Fruit fly (Drosophila melanogaster) whole organism, embryonic: ENCODE measurements around the gene CG7551.

Source experiments
- Abd-B ChIP-seq: fragments of 200-800 bp; sonication (Bioruptor generic); optimal IDR thresholded peaks from 2 replicates; lab custom pipeline; 2018; ENCODE audit warnings: missing biosample characterization, mild to moderate bottlenecking, missing genetic modification characterization, moderate library complexity
- CG10654 ChIP-seq: fragments of 200-800 bp; sonication (Bioruptor generic); optimal IDR thresholded peaks from 2 replicates; lab custom pipeline; 2016; ENCODE audit warnings: missing biosample characterization, missing genetic modification characterization
- CG10979 ChIP-seq: fragments of 200-800 bp; sonication (Bioruptor generic); optimal IDR thresholded peaks from 2 replicates; lab custom pipeline; 2018; ENCODE audit warnings: missing biosample characterization, mild to moderate bottlenecking, missing genetic modification characterization, moderate library complexity
- CG11504 ChIP-seq: fragments of 200-800 bp; sonication (Bioruptor generic); optimal IDR thresholded peaks from 3 replicates; lab custom pipeline; 2019; ENCODE audit warnings: missing biosample characterization, mild to moderate bottlenecking, missing genetic modification characterization, moderate library complexity
- CG12219 ChIP-seq: fragments of 200-800 bp; sonication (Bioruptor generic); optimal IDR thresholded peaks from 3 replicates; lab custom pipeline; 2018; ENCODE audit warnings: missing biosample characterization, mild to moderate bottlenecking, missing genetic modification characterization
- CG12299 ChIP-seq: fragments of 200-800 bp; sonication (Bioruptor generic); optimal IDR thresholded peaks from 2 replicates; lab custom pipeline; 2018; ENCODE audit warnings: missing biosample characterization, mild to moderate bottlenecking, missing genetic modification characterization
- CG12391 ChIP-seq: fragments of 200-800 bp; sonication (Bioruptor generic); optimal IDR thresholded peaks from 3 replicates; lab custom pipeline; 2018; ENCODE audit warnings: missing biosample characterization, mild to moderate bottlenecking, missing genetic modification characterization, moderate library complexity
- CG12659 ChIP-seq: fragments of 200-800 bp; sonication (Bioruptor generic); optimal IDR thresholded peaks from 3 replicates; lab custom pipeline; 2017; ENCODE audit warnings: mild to moderate bottlenecking, missing biosample characterization, missing genetic modification reagents, missing genetic modification characterization
- CG13296 ChIP-seq: fragments of 200-800 bp; sonication (Bioruptor generic); optimal IDR thresholded peaks from 3 replicates; lab custom pipeline; 2018; ENCODE audit warnings: missing biosample characterization, mild to moderate bottlenecking, missing genetic modification characterization
- CG13424 ChIP-seq: fragments of 200-800 bp; sonication (Bioruptor generic); optimal IDR thresholded peaks from 2 replicates; lab custom pipeline; 2019; ENCODE audit warnings: missing biosample characterization, mild to moderate bottlenecking, missing genetic modification characterization, moderate library complexity
- CG14710 ChIP-seq: fragments of 200-800 bp; sonication (Bioruptor generic); optimal IDR thresholded peaks from 3 replicates; lab custom pipeline; 2019; ENCODE audit warnings: missing biosample characterization, mild to moderate bottlenecking, missing genetic modification characterization, moderate library complexity
- CG15011 ChIP-seq: fragments of 200-800 bp; sonication (Bioruptor generic); optimal IDR thresholded peaks from 3 replicates; lab custom pipeline; 2018; ENCODE audit warnings: missing biosample characterization, mild to moderate bottlenecking, missing genetic modification characterization
- CG1647 ChIP-seq: fragments of 200-800 bp; sonication (Bioruptor generic); optimal IDR thresholded peaks from 3 replicates; lab custom pipeline; 2016; ENCODE audit warnings: missing biosample characterization, missing genetic modification characterization
- CG17829 ChIP-seq: fragments of 200-800 bp; optimal IDR thresholded peaks from 2 replicates; lab custom pipeline; 2019; ENCODE audit warnings: missing biosample characterization, mild to moderate bottlenecking, missing genetic modification characterization, moderate library complexity
- CG1832 ChIP-seq: fragments of 200-800 bp; sonication (Bioruptor generic); optimal IDR thresholded peaks from 2 replicates; lab custom pipeline; 2017; ENCODE audit warnings: missing biosample characterization, mild to moderate bottlenecking, missing genetic modification characterization, inconsistent platforms
- CG18476 ChIP-seq: fragments of 200-800 bp; sonication (Bioruptor generic); optimal IDR thresholded peaks from 2 replicates; lab custom pipeline; 2016; ENCODE audit warnings: missing biosample characterization, mild to moderate bottlenecking, missing genetic modification characterization
- CG18619 ChIP-seq: fragments of 200-800 bp; sonication (Bioruptor generic); optimal IDR thresholded peaks from 3 replicates; lab custom pipeline; 2017; ENCODE audit warnings: missing biosample characterization, mild to moderate bottlenecking, missing genetic modification characterization
- CG31224 ChIP-seq: fragments of 200-800 bp; sonication (Bioruptor generic); IDR thresholded peaks from 2 replicates; pipeline ENCODE4 v1.3.6; 2022; ENCODE audit warnings: missing biosample characterization, missing genetic modification characterization
- CG3281 ChIP-seq: fragments of 200-800 bp; sonication (Bioruptor generic); optimal IDR thresholded peaks from 3 replicates; lab custom pipeline; 2017; ENCODE audit warnings: missing biosample characterization, mild to moderate bottlenecking, missing genetic modification characterization
- CG3407 ChIP-seq: fragments of 200-800 bp; sonication (Bioruptor generic); optimal IDR thresholded peaks from 2 replicates; lab custom pipeline; 2018; ENCODE audit warnings: missing biosample characterization, mild to moderate bottlenecking, missing genetic modification characterization
- CG3995 ChIP-seq: fragments of 200-800 bp; sonication (Bioruptor generic); optimal IDR thresholded peaks from 3 replicates; lab custom pipeline; 2016; ENCODE audit warnings: missing biosample characterization, missing genetic modification characterization
- CG5953 ChIP-seq: fragments of 200-800 bp; sonication (Bioruptor generic); IDR thresholded peaks from 2 replicates; pipeline ENCODE4 v1.3.6; 2022; ENCODE audit warnings: missing biosample characterization, missing genetic modification characterization
- CG6175 ChIP-seq: fragments of 200-800 bp; sonication (Bioruptor generic); IDR thresholded peaks from 3 replicates; pipeline ENCODE4 v1.3.6; 2022; ENCODE audit warnings: missing biosample characterization, missing genetic modification characterization
- CG6689 ChIP-seq: fragments of 200-800 bp; sonication (Bioruptor generic); IDR thresholded peaks from 2 replicates; pipeline ENCODE4 v1.3.6; 2022; ENCODE audit warnings: missing biosample characterization, missing genetic modification characterization
- CG6791 ChIP-seq: fragments of 200-800 bp; sonication (Bioruptor generic); IDR thresholded peaks from 3 replicates; pipeline ENCODE4 v1.3.6; 2022; ENCODE audit warnings: missing biosample characterization, missing genetic modification characterization; ENCODE audit not compliant: partially characterized antibody
- CG6854 ChIP-seq: fragments of 200-800 bp; sonication (Bioruptor generic); optimal IDR thresholded peaks from 3 replicates; lab custom pipeline; 2017; ENCODE audit warnings: missing biosample characterization, mild to moderate bottlenecking, missing genetic modification characterization
- CG7745 ChIP-seq: fragments of 200-800 bp; sonication (Bioruptor generic); optimal IDR thresholded peaks from 2 replicates; lab custom pipeline; 2018; ENCODE audit warnings: missing biosample characterization, mild to moderate bottlenecking, missing genetic modification characterization, moderate library complexity
- Ets65A ChIP-seq: fragments of 200-800 bp; sonication (Bioruptor generic); peaks from one replicate; lab custom pipeline; 2016; ENCODE audit warnings: missing biosample characterization, missing genetic modification characterization
- Fer2 ChIP-seq: fragments of 200-800 bp; sonication (Bioruptor generic); optimal IDR thresholded peaks from 2 replicates; lab custom pipeline; 2018; ENCODE audit warnings: missing biosample characterization, mild to moderate bottlenecking, missing genetic modification characterization, moderate library complexity
- HLH54F ChIP-seq: fragments of 200-800 bp; sonication (Bioruptor generic); optimal IDR thresholded peaks from 3 replicates; lab custom pipeline; 2016; ENCODE audit warnings: missing biosample characterization, missing genetic modification characterization
- Kr ChIP-seq: fragments of 200-800 bp; sonication (Bioruptor generic); optimal IDR thresholded peaks from 2 replicates; lab custom pipeline; 2017; ENCODE audit warnings: missing biosample characterization, mild to moderate bottlenecking, missing genetic modification characterization
- NC2α ChIP-seq: fragments of 200-800 bp; sonication (Bioruptor generic); optimal IDR thresholded peaks from 2 replicates; lab custom pipeline; 2016; ENCODE audit warnings: missing biosample characterization, missing genetic modification characterization
- Oaz ChIP-seq: fragments of 200-800 bp; sonication (Bioruptor generic); IDR thresholded peaks from 2 replicates; pipeline ENCODE4 v1.3.6; 2022; ENCODE audit warnings: missing biosample characterization, missing genetic modification characterization
- Oli ChIP-seq: fragments of 200-800 bp; sonication (Bioruptor generic); optimal IDR thresholded peaks from 2 replicates; lab custom pipeline; 2018; ENCODE audit warnings: missing biosample characterization, mild to moderate bottlenecking, missing genetic modification characterization, moderate library complexity
- Ptx1 ChIP-seq: fragments of 200-800 bp; sonication (Bioruptor generic); IDR thresholded peaks from 2 replicates; pipeline ENCODE4 v1.3.6; 2022; ENCODE audit warnings: missing biosample characterization, missing genetic modification characterization
- Sin3A ChIP-seq: fragments of >200 bp; optimal IDR thresholded peaks from 2 replicates; lab custom pipeline; 2018
- Sox100B ChIP-seq: fragments of 200-800 bp; sonication (Bioruptor generic); optimal IDR thresholded peaks from 3 replicates; lab custom pipeline; 2018; ENCODE audit warnings: missing biosample characterization, mild to moderate bottlenecking, missing genetic modification characterization
- TFAM ChIP-seq: fragments of 200-800 bp; sonication (Bioruptor generic); optimal IDR thresholded peaks from 2 replicates; lab custom pipeline; 2017; ENCODE audit warnings: missing biosample characterization, missing genetic modification characterization, inconsistent platforms
- ab ChIP-seq: fragments of 200-800 bp; sonication (Bioruptor generic); optimal IDR thresholded peaks from 2 replicates; lab custom pipeline; 2016; ENCODE audit warnings: missing biosample characterization, missing genetic modification characterization
- bigmax ChIP-seq: fragments of 200-800 bp; sonication (Bioruptor generic); optimal IDR thresholded peaks from 2 replicates; lab custom pipeline; 2018; ENCODE audit warnings: missing biosample characterization, mild to moderate bottlenecking, missing genetic modification characterization
- chm ChIP-seq: fragments of 200-800 bp; sonication (Bioruptor generic); IDR thresholded peaks from 2 replicates; pipeline ENCODE4 v1.3.6; 2022; ENCODE audit warnings: missing biosample characterization, missing genetic modification characterization
- ewg ChIP-seq: fragments of 200-800 bp; sonication (Bioruptor generic); optimal IDR thresholded peaks from 3 replicates; lab custom pipeline; 2017; ENCODE audit warnings: mild to moderate bottlenecking, missing biosample characterization, missing genetic modification reagents, missing genetic modification characterization
- fru ChIP-seq: fragments of >200 bp; optimal IDR thresholded peaks from 2 replicates; lab custom pipeline; 2017
- h ChIP-seq: fragments of >200 bp; optimal IDR thresholded peaks from 2 replicates; lab custom pipeline; 2017
- ham ChIP-seq: fragments of 200-800 bp; sonication (Bioruptor generic); IDR thresholded peaks from 2 replicates; pipeline ENCODE4 v1.3.6; 2022; ENCODE audit warnings: missing biosample characterization, missing genetic modification characterization
- lab ChIP-seq: fragments of 200-800 bp; sonication (Bioruptor generic); optimal IDR thresholded peaks from 3 replicates; lab custom pipeline; 2017; ENCODE audit warnings: missing biosample characterization, missing genetic modification characterization, mild to moderate bottlenecking, moderate library complexity, missing genetic modification reagents
- lola ChIP-seq, 3 experiments: fragments of >200 bp in 2 of 3; fragments of 200-800 bp in 1 of 3; sonication (Bioruptor generic) in 1 of 3; optimal IDR thresholded peaks; 2 replicates each; lab custom pipeline; 2017 to 2019; ENCODE audit warnings: missing biosample characterization in 3 of 3, missing genetic modification characterization in 3 of 3, mild to moderate bottlenecking in 1 of 3, moderate library complexity in 1 of 3
- org-1 ChIP-seq: fragments of 200-800 bp; sonication (Bioruptor generic); optimal IDR thresholded peaks from 2 replicates; lab custom pipeline; 2017; ENCODE audit warnings: missing biosample characterization, missing genetic modification characterization
- ranshi ChIP-seq: fragments of 200-800 bp; sonication (Bioruptor generic); IDR thresholded peaks from 2 replicates; pipeline ENCODE4 v1.3.6; 2022; ENCODE audit warnings: missing biosample characterization, missing genetic modification characterization
- toy ChIP-seq: fragments of 200-800 bp; sonication (Bioruptor generic); IDR thresholded peaks from 2 replicates; pipeline ENCODE4 v1.3.6; 2022; ENCODE audit warnings: missing biosample characterization, missing genetic modification characterization
- vnd ChIP-seq: fragments of 200-800 bp; sonication (Bioruptor generic); IDR thresholded peaks from 3 replicates; pipeline ENCODE4 v1.3.6; 2022; ENCODE audit warnings: missing biosample characterization, missing genetic modification characterization; ENCODE audit not compliant: partially characterized antibody
- zen2 ChIP-seq: fragments of 200-800 bp; sonication (Bioruptor generic); IDR thresholded peaks from 3 replicates; pipeline ENCODE4 v1.3.6; 2022; ENCODE audit warnings: missing biosample characterization, missing genetic modification characterization; ENCODE audit not compliant: partially characterized antibody

CG7551 gene

dm6 chr3L:11466985-11467384 lies 8.7 kb downstream of the CG7551 start (continued):
- TF ChIP-seq ab (GFP tag; lab: Kevin White, UChicago) (no peak), Sin3A (lab: Kevin White, UChicago) (no peak), CG12659 (peak; percentile 21), CG18476 (GFP tag; lab: Kevin White, UChicago) (no peak), CG11504 (tag; lab: Kevin White, UChicago) (peak; percentile 72), HLH54F (GFP tag; lab: Kevin White, UChicago) (no peak), ham (GFP tag; lab: Robert Waterston, UW) (no peak), Fer2 (tag; lab: Kevin White, UChicago) (no peak), CG10979 (tag; lab: Kevin White, UChicago) (peak; percentile 52), CG14710 (tag; lab: Kevin White, UChicago) (peak; percentile 38), Abd-B (GFP tag; lab: Kevin White, UChicago) (no peak), CG6791 (GFP tag; lab: Robert Waterston, UW) (no peak), zen2 (GFP tag; lab: Robert Waterston, UW) (no peak), lola (GFP tag; optimal IDR thresholded peaks at IDR 0.05; lab: Kevin White, UChicago) (peak in 1 of 3 experiments; percentile 47), fru (lab: Kevin White, UChicago) (no peak), org-1 (GFP tag; lab: Kevin White, UChicago) (no peak), Kr (GFP tag; lab: Kevin White, UChicago) (no peak), vnd (GFP tag; lab: Robert Waterston, UW) (no peak), CG6175 (GFP tag; lab: Robert Waterston, UW) (no peak), CG15011 (GFP tag; lab: Kevin White, UChicago) (no peak), chm (no peak), CG10654 (GFP tag; lab: Kevin White, UChicago) (no peak), bigmax (GFP tag; lab: Kevin White, UChicago) (no peak), CG3281 (GFP tag; lab: Kevin White, UChicago) (peak; percentile 23), toy (GFP tag; lab: Robert Waterston, UW) (no peak), CG31224 (no peak), CG12391 (tag; lab: Kevin White, UChicago) (peak; percentile 37), CG18619 (GFP tag; lab: Kevin White, UChicago) (no peak), CG6854 (GFP tag; lab: Kevin White, UChicago) (no peak), CG13424 (tag; lab: Kevin White, UChicago) (peak; percentile 48), Sox100B (GFP tag; lab: Kevin White, UChicago) (peak; percentile 58), CG3995 (GFP tag; lab: Kevin White, UChicago) (no peak), CG3407 (GFP tag; lab: Kevin White, UChicago) (no peak), lab (GFP tag; lab: Kevin White, UChicago) (peak; percentile 45), CG1832 (GFP tag; lab: Kevin White, UChicago) (no peak), CG1647 (GFP tag; lab: Kevin White, UChicago) (no peak), Oli (tag; lab: Kevin White, UChicago) (peak; percentile 9), TFAM (GFP tag; lab: Kevin White, UChicago) (no peak), CG13296 (GFP tag; lab: Kevin White, UChicago) (peak; percentile 3), Ets65A (GFP tag; lab: Kevin White, UChicago) (peak; percentile 46), CG12219 (GFP tag; lab: Kevin White, UChicago) (no peak), CG6689 (GFP tag; lab: Robert Waterston, UW) (peak; percentile 43; the same call in 1 of the 2 replicates), Oaz (GFP tag; lab: Robert Waterston, UW) (no peak), CG7745 (tag; lab: Kevin White, UChicago) (no peak), CG12299 (tag; lab: Kevin White, UChicago) (no peak), h (lab: Kevin White, UChicago) (no peak), ranshi (no peak; the same call in 1 of the 2 replicates), Ptx1 (GFP tag; lab: Robert Waterston, UW) (0 out of 2 replicates have a peak, but pooled peaks have one; percentile 22), NC2α (GFP tag; lab: Kevin White, UChicago) (no peak), ewg (no peak), CG17829 (peak; percentile 43), CG5953 (GFP tag; lab: Robert Waterston, UW) (no peak)
